Fruit fly (Drosophila melanogaster) whole organism: ENCODE measurements around the gene firl.

Experiments
- CG8478 ChIP-seq: fragments of >200 bp; optimal IDR thresholded peaks from 2 replicates; lab custom pipeline; 2018; ENCODE audit warnings: inconsistent platforms
- Dll ChIP-seq: fragments of >200 bp; optimal IDR thresholded peaks from 2 replicates; lab custom pipeline; 2017
- EcR ChIP-seq, 2 experiments: fragments of >200 bp; optimal IDR thresholded peaks; 2 replicates each; lab custom pipeline; 2017; ENCODE audit warnings: missing biosample characterization in 2 of 2, missing genetic modification characterization in 2 of 2, missing genetic modification reagents in 2 of 2
- usp ChIP-seq: fragments of >200 bp; optimal IDR thresholded peaks from 2 replicates; lab custom pipeline; 2017; ENCODE audit warnings: missing biosample characterization, missing genetic modification characterization, mixed read lengths

- no peak for TF ChIP-seq CG8478 (lab: Kevin White, UChicago)
- TF ChIP-seq Dll: no peak
- TF ChIP-seq EcR (GFP tag; optimal IDR thresholded peaks at IDR 0.05; lab: Kevin White, UChicago): no peak
- no peak for TF ChIP-seq usp
Measured at dm6 chr2L:12063035-12063434, 3.5 kb downstream of the firl start, which contains the start of gene Rab3-GAP.
